Worm (Caenorhabditis elegans): ENCODE data around the gene C09E7.11.

DNA sequence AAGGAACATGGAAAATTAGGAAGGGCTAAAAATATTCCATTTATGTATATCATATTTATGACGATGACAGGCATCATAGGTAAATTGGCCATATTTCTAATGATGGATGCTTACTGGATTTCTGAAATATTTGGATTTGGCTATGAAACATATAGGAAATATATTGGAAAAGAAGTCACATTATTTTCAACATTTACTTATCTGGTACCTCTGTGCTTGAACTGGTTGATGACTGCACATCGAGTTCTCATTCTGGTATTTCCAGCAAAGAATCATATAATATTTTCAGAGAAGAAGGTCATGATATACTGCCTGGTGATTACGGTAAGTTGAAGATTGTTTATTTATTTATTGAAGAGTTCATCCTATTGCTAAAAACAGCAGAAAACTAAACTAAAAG is 1.4 kb downstream of the C09E7.11 start, which contains the start of gene srxa-5:
- TF ChIP-seq T26A5.8 (tag; optimal IDR thresholded peaks at IDR 0.05) (no peak), ztf-18 (tag; optimal IDR thresholded peaks at IDR 0.05) (no peak), F22D6.2 (tag; optimal IDR thresholded peaks at IDR 0.05) (no peak), ama-1 (optimal IDR thresholded peaks at IDR 0.05) (no peak), ama-1 (GFP tag; optimal IDR thresholded peaks at IDR 0.05) (no peak), B0035.1 (tag; optimal IDR thresholded peaks at IDR 0.05) (no peak), nhr-120 (GFP tag; IDR thresholded peaks at IDR 0.05) (no peak), madf-6 (GFP tag; IDR thresholded peaks at IDR 0.05) (no peak), nfya-2 (GFP tag; IDR thresholded peaks at IDR 0.05) (no peak)
